Worm (Caenorhabditis elegans): ENCODE results near the gene srsx-3.

- TF ChIP-seq egl-27 (tag; optimal IDR thresholded peaks at IDR 0.05) (no peak), nhr-12 (tag; optimal IDR thresholded peaks at IDR 0.05) (no peak), lin-13 (GFP tag; optimal IDR thresholded peaks at IDR 0.05) (no peak), nhr-77 (tag; optimal IDR thresholded peaks at IDR 0.05) (no peak), ceh-82 (tag; optimal IDR thresholded peaks at IDR 0.05) (no peak), mdl-1 (tag; optimal IDR thresholded peaks at IDR 0.05) (no peak), blmp-1 (tag; optimal IDR thresholded peaks at IDR 0.05) (no peak), lin-39 (tag; optimal IDR thresholded peaks at IDR 0.05) (no peak), lin-14 (GFP tag; optimal IDR thresholded peaks at IDR 0.05) (no peak), lsy-2 (tag; optimal IDR thresholded peaks at IDR 0.05) (no peak), ceh-90 (tag; optimal IDR thresholded peaks at IDR 0.05) (no peak)
Measured at ce11 chrV:7940299-7940698, 3.2 kb upstream of the srsx-3 start, which contains the start of gene srt-53.
